Fruit fly (Drosophila melanogaster) whole organism, embryonic: ENCODE data around the gene Ppcs.

ENCODE experiments used
- Antp ChIP-seq: fragments of 200-800 bp; sonication (Bioruptor generic); optimal IDR thresholded peaks from 3 replicates; lab custom pipeline; 2016; ENCODE audit warnings: missing biosample characterization, missing genetic modification characterization
- Atf6 ChIP-seq: fragments of 200-800 bp; sonication (Bioruptor generic); IDR thresholded peaks from 2 replicates; pipeline ENCODE4 v1.3.6; 2022; ENCODE audit warnings: missing biosample characterization, missing genetic modification characterization
- Awh ChIP-seq: fragments of 200-800 bp; sonication (Bioruptor generic); IDR thresholded peaks from 2 replicates; pipeline ENCODE4, ENCODE4 v1.3.6; 2022; ENCODE audit warnings: missing biosample characterization, missing genetic modification characterization
- CG10431 ChIP-seq: fragments of 200-800 bp; sonication (Bioruptor generic); optimal IDR thresholded peaks from 3 replicates; lab custom pipeline; 2018; ENCODE audit warnings: missing biosample characterization, mild to moderate bottlenecking, missing genetic modification characterization
- CG10543 ChIP-seq: fragments of 200-800 bp; sonication (Bioruptor generic); optimal IDR thresholded peaks from 3 replicates; lab custom pipeline; 2017; ENCODE audit warnings: missing biosample characterization, mild to moderate bottlenecking, missing genetic modification characterization, moderate library complexity
- CG11093 ChIP-seq: fragments of 200-800 bp; sonication (Bioruptor generic); IDR thresholded peaks from 3 replicates; pipeline ENCODE4 v1.3.6; 2022; ENCODE audit warnings: missing biosample characterization, missing genetic modification characterization
- CG11695 ChIP-seq: fragments of 200-800 bp; sonication (Bioruptor generic); IDR thresholded peaks from 3 replicates; pipeline ENCODE4 v1.3.6; 2022; ENCODE audit warnings: missing biosample characterization, missing genetic modification characterization
- CG12236 ChIP-seq: fragments of 200-800 bp; sonication (Bioruptor generic); optimal IDR thresholded peaks from 2 replicates; lab custom pipeline; 2016; ENCODE audit warnings: missing biosample characterization, missing genetic modification characterization
- CG13894 ChIP-seq: fragments of 200-800 bp; sonication (Bioruptor generic); optimal IDR thresholded peaks from 3 replicates; lab custom pipeline; 2018; ENCODE audit warnings: missing biosample characterization, mild to moderate bottlenecking, missing genetic modification characterization, moderate library complexity
- CG14860 ChIP-seq: fragments of 200-800 bp; sonication (Bioruptor generic); IDR thresholded peaks from 3 replicates; pipeline ENCODE4 v1.3.6; 2022; ENCODE audit warnings: missing biosample characterization, missing genetic modification characterization; ENCODE audit not compliant: partially characterized antibody
- CG15514 ChIP-seq: fragments of 200-800 bp; sonication (Bioruptor generic); optimal IDR thresholded peaks from 3 replicates; lab custom pipeline; 2017; ENCODE audit warnings: missing biosample characterization, missing genetic modification characterization, mild to moderate bottlenecking, moderate library complexity, missing genetic modification reagents
- CG15601 ChIP-seq: fragments of 200-800 bp; sonication (Bioruptor generic); optimal IDR thresholded peaks from 3 replicates; lab custom pipeline; 2019; ENCODE audit warnings: missing biosample characterization, mild to moderate bottlenecking, missing genetic modification characterization, moderate library complexity
- CG17328 ChIP-seq: fragments of 200-800 bp; sonication (Bioruptor generic); IDR thresholded peaks from 2 replicates; pipeline ENCODE4 v1.3.6; 2022; ENCODE audit warnings: missing biosample characterization, missing genetic modification characterization
- CG18599 ChIP-seq: fragments of 200-800 bp; sonication (Bioruptor generic); optimal IDR thresholded peaks from 3 replicates; lab custom pipeline; 2017; ENCODE audit warnings: missing biosample characterization, missing genetic modification characterization, mild to moderate bottlenecking, moderate library complexity, missing genetic modification reagents
- CG2129 ChIP-seq: fragments of 200-800 bp; sonication (Bioruptor generic); IDR thresholded peaks from 2 replicates; pipeline ENCODE4 v1.3.6; 2022; ENCODE audit warnings: missing biosample characterization, missing genetic modification characterization; ENCODE audit not compliant: partially characterized antibody
- CG30403 ChIP-seq: fragments of 200-800 bp; sonication (Bioruptor generic); optimal IDR thresholded peaks from 3 replicates; lab custom pipeline; 2016; ENCODE audit warnings: missing biosample characterization, missing genetic modification characterization
- CG3163 ChIP-seq: fragments of 200-800 bp; sonication (Bioruptor generic); optimal IDR thresholded peaks from 3 replicates; lab custom pipeline; 2016; ENCODE audit warnings: missing biosample characterization, missing genetic modification characterization
- CG3838 ChIP-seq: fragments of 200-800 bp; sonication (Bioruptor generic); optimal IDR thresholded peaks from 3 replicates; lab custom pipeline; 2016; ENCODE audit warnings: missing biosample characterization, missing genetic modification characterization
- CG3995 ChIP-seq: fragments of 200-800 bp; sonication (Bioruptor generic); optimal IDR thresholded peaks from 3 replicates; lab custom pipeline; 2016; ENCODE audit warnings: missing biosample characterization, missing genetic modification characterization
- CG6813 ChIP-seq: fragments of 200-800 bp; sonication (Bioruptor generic); optimal IDR thresholded peaks from 2 replicates; lab custom pipeline; 2017; ENCODE audit warnings: missing biosample characterization, missing genetic modification characterization, mild to moderate bottlenecking, moderate library complexity, missing genetic modification reagents
- CG7963 ChIP-seq: fragments of 200-800 bp; sonication (Bioruptor generic); IDR thresholded peaks from 3 replicates; pipeline ENCODE4 v1.3.6; 2022; ENCODE audit warnings: missing biosample characterization, missing genetic modification characterization; ENCODE audit not compliant: partially characterized antibody
- CG8290 ChIP-seq, 3 experiments: fragments of 200-800 bp; sonication (Bioruptor generic); optimal IDR thresholded peaks; 2 replicates each; lab custom pipeline; 2016 to 2019; ENCODE audit warnings: missing biosample characterization in 3 of 3, missing genetic modification characterization in 3 of 3, mild to moderate bottlenecking in 2 of 3, moderate library complexity in 1 of 3
- CrebB ChIP-seq: fragments of 200-800 bp; sonication (Bioruptor generic); optimal IDR thresholded peaks from 3 replicates; lab custom pipeline; 2018; ENCODE audit warnings: missing biosample characterization, mild to moderate bottlenecking, missing genetic modification characterization
- Drgx ChIP-seq: fragments of 200-800 bp; sonication (Bioruptor generic); IDR thresholded peaks from 2 replicates; pipeline ENCODE4 v1.3.6; 2022; ENCODE audit warnings: missing biosample characterization, missing genetic modification characterization
- GATAe ChIP-seq: fragments of 200-800 bp; sonication (Bioruptor generic); conservative IDR thresholded peaks from 2 replicates; pipeline ENCODE4 v1.3.6; 2022; ENCODE audit warnings: missing biosample characterization, missing genetic modification characterization
- HmgD ChIP-seq: fragments of 200-800 bp; sonication (Bioruptor generic); optimal IDR thresholded peaks from 3 replicates; lab custom pipeline; 2016; ENCODE audit warnings: missing biosample characterization, missing genetic modification characterization
- Nf-YC ChIP-seq: fragments of 200-800 bp; optimal IDR thresholded peaks from 3 replicates; lab custom pipeline; 2019; ENCODE audit warnings: missing biosample characterization, mild to moderate bottlenecking, missing genetic modification characterization, moderate library complexity
- Opbp ChIP-seq: fragments of 200-800 bp; sonication (Bioruptor generic); IDR thresholded peaks from 3 replicates; pipeline ENCODE4 v1.3.6; 2022; ENCODE audit warnings: missing biosample characterization, missing genetic modification characterization; ENCODE audit not compliant: partially characterized antibody
- Trl ChIP-seq, 3 experiments: fragments of >200 bp in 2 of 3; fragments of 200-800 bp in 1 of 3; sonication (Bioruptor generic) in 1 of 3; optimal IDR thresholded peaks; 2 replicates in 1 of 3; 3 replicates in 2 of 3; lab custom pipeline; 2016 to 2017; ENCODE audit warnings: missing biosample characterization in 1 of 3, missing genetic modification characterization in 1 of 3
- Vsx1 ChIP-seq: fragments of 200-800 bp; sonication (Bioruptor generic); optimal IDR thresholded peaks from 2 replicates; lab custom pipeline; 2017; ENCODE audit warnings: missing biosample characterization, mild to moderate bottlenecking, missing genetic modification characterization, missing genetic modification reagents
- ara ChIP-seq: fragments of 200-800 bp; sonication (Bioruptor generic); IDR thresholded peaks from 2 replicates; pipeline ENCODE4 v1.3.6; 2022; ENCODE audit warnings: missing biosample characterization, missing genetic modification characterization
- caup ChIP-seq: fragments of 200-800 bp; sonication (Bioruptor generic); optimal IDR thresholded peaks from 3 replicates; lab custom pipeline; 2017; ENCODE audit warnings: missing biosample characterization, mild to moderate bottlenecking, missing genetic modification characterization, moderate library complexity; ENCODE audit not compliant: severe bottlenecking
- corto ChIP-seq: fragments of 200-800 bp; sonication (Bioruptor generic); optimal IDR thresholded peaks from 2 replicates; lab custom pipeline; 2016; ENCODE audit warnings: missing biosample characterization, mild to moderate bottlenecking, missing genetic modification characterization, moderate library complexity
- crol ChIP-seq: fragments of 200-800 bp; sonication (Bioruptor generic); IDR thresholded peaks from 2 replicates; pipeline ENCODE4 v1.3.6; 2022; ENCODE audit warnings: missing biosample characterization, missing genetic modification characterization
- dm ChIP-seq: fragments of 200-800 bp; sonication (Bioruptor generic); optimal IDR thresholded peaks from 3 replicates; lab custom pipeline; 2016; ENCODE audit warnings: missing biosample characterization, missing genetic modification characterization
- dmrt11E ChIP-seq: fragments of 200-800 bp; sonication (Bioruptor generic); optimal IDR thresholded peaks from 3 replicates; lab custom pipeline; 2018; ENCODE audit warnings: missing biosample characterization, mild to moderate bottlenecking, missing genetic modification characterization, moderate library complexity
- ewg ChIP-seq: fragments of 200-800 bp; sonication (Bioruptor generic); optimal IDR thresholded peaks from 3 replicates; lab custom pipeline; 2017; ENCODE audit warnings: mild to moderate bottlenecking, missing biosample characterization, missing genetic modification reagents, missing genetic modification characterization
- eyg ChIP-seq: fragments of 200-800 bp; sonication (Bioruptor generic); optimal IDR thresholded peaks from 3 replicates; lab custom pipeline; 2016; ENCODE audit warnings: missing biosample characterization, missing genetic modification characterization
- gfzf ChIP-seq: fragments of 200-800 bp; sonication (Bioruptor generic); optimal IDR thresholded peaks from 2 replicates; lab custom pipeline; 2016; ENCODE audit warnings: missing biosample characterization, mild to moderate bottlenecking, missing genetic modification characterization, moderate library complexity
- grau ChIP-seq: fragments of 200-800 bp; optimal IDR thresholded peaks from 3 replicates; lab custom pipeline; 2019; ENCODE audit warnings: missing biosample characterization, mild to moderate bottlenecking, missing genetic modification characterization, moderate library complexity
- jing ChIP-seq: fragments of 200-800 bp; sonication (Bioruptor generic); optimal IDR thresholded peaks from 2 replicates; lab custom pipeline; 2018; ENCODE audit warnings: missing biosample characterization, mild to moderate bottlenecking, missing genetic modification characterization
- lab ChIP-seq: fragments of 200-800 bp; sonication (Bioruptor generic); optimal IDR thresholded peaks from 3 replicates; lab custom pipeline; 2017; ENCODE audit warnings: missing biosample characterization, missing genetic modification characterization, mild to moderate bottlenecking, moderate library complexity, missing genetic modification reagents
- oc ChIP-seq: fragments of 200-800 bp; sonication (Bioruptor generic); optimal IDR thresholded peaks from 2 replicates; lab custom pipeline; 2018; ENCODE audit warnings: missing biosample characterization, mild to moderate bottlenecking, missing genetic modification characterization, moderate library complexity
- scrt ChIP-seq: fragments of 200-800 bp; sonication (Bioruptor generic); optimal IDR thresholded peaks from 2 replicates; lab custom pipeline; 2018; ENCODE audit warnings: missing biosample characterization, mild to moderate bottlenecking, missing genetic modification characterization, moderate library complexity
- stc ChIP-seq: fragments of 200-800 bp; sonication (Bioruptor generic); IDR thresholded peaks from 2 replicates; pipeline ENCODE4 v1.3.6; 2022; ENCODE audit warnings: missing biosample characterization, missing genetic modification characterization

The Ppcs gene

dm6 chr3R:19163972-19164819 lies 16.5 kb upstream of the Ppcs start, which contains the start of gene sqz (continued):
- TF ChIP-seq Vsx1 (no peak), dm (GFP tag; lab: Kevin White, UChicago) (peak; percentile 2), Trl (optimal IDR thresholded peaks at IDR 0.05; lab: Kevin White, UChicago) (peak; percentile 98), Trl (GFP tag; optimal IDR thresholded peaks at IDR 0.05; lab: Kevin White, UChicago) (peak; percentile 79), oc (tag; lab: Kevin White, UChicago) (peak; percentile 11), CG18599 (peak; percentile 25), stc (GFP tag; lab: Robert Waterston, UW) (peak; percentile 30; the same call in 1 of the 2 replicates), Drgx (peak; percentile 79), CG17328 (0 out of 2 replicates have a peak, but pooled peaks have one; percentile 31), CG14860 (no peak), corto (GFP tag; lab: Kevin White, UChicago) (peak; percentile 79), dmrt11E (no peak), Opbp (GFP tag; lab: Robert Waterston, UW) (peak; percentile 38; the same call in 2 of the 3 replicates), CG15514 (GFP tag; lab: Kevin White, UChicago) (peak; percentile 30), CG3163 (peak; percentile 96), ewg (GFP tag; lab: Kevin White, UChicago) (peak; percentile 49), lab (peak; percentile 37), CG8290 (GFP tag; optimal IDR thresholded peaks at IDR 0.05; lab: Kevin White, UChicago) (no peak), CG8290 (tag; optimal IDR thresholded peaks at IDR 0.05; lab: Kevin White, UChicago) (peak in 1 of 2 experiments; percentile 22), CG11695 (GFP tag; lab: Robert Waterston, UW) (0 out of 3 replicates have a peak, but pooled peaks have one; percentile 13), HmgD (peak; percentile 15), CG15601 (no peak), CG7963 (no peak), Antp (GFP tag; lab: Kevin White, UChicago) (no peak), ara (GFP tag; lab: Robert Waterston, UW) (0 out of 2 replicates have a peak, but pooled peaks have one; percentile 37), CG13894 (tag; lab: Kevin White, UChicago) (peak; percentile 17), Awh (GFP tag; lab: Robert Waterston, UW) (peak; percentile 57; the same call in 1 of the 2 replicates), CG12236 (no peak), CG3838 (GFP tag; lab: Kevin White, UChicago) (peak; percentile 49), CG6813 (GFP tag; lab: Kevin White, UChicago) (peak; percentile 39), jing (GFP tag; lab: Kevin White, UChicago) (no peak), caup (GFP tag; lab: Kevin White, UChicago) (peak; percentile 39), CG10543 (GFP tag; lab: Kevin White, UChicago) (peak; percentile 47), eyg (GFP tag; lab: Kevin White, UChicago) (no peak), Atf6 (GFP tag; lab: Robert Waterston, UW) (peak; percentile 65), scrt (peak; percentile 50), gfzf (GFP tag; lab: Kevin White, UChicago) (no peak), grau (tag; lab: Kevin White, UChicago) (peak; percentile 13), GATAe (GFP tag; lab: Robert Waterston, UW) (no peak), CG11093 (GFP tag; lab: Robert Waterston, UW) (no peak), CG2129 (GFP tag; lab: Robert Waterston, UW) (peak; percentile 29; the same call in 1 of the 2 replicates), CG10431 (GFP tag; lab: Kevin White, UChicago) (peak; percentile 29), CG30403 (no peak), Nf-YC (peak; percentile 19), CG3995 (GFP tag; lab: Kevin White, UChicago) (peak; percentile 40), CrebB (tag; lab: Kevin White, UChicago) (peak; percentile 28), crol (GFP tag; lab: Robert Waterston, UW) (peak; percentile 51; the same call in 1 of the 2 replicates)
